Fruit fly (Drosophila melanogaster): ENCODE measurements around the gene CG34132.

CG34132 gene

dm6 chr2L:7914948-7915549 is 29.7 kb downstream of the CG34132 start (continued):
- TF ChIP-seq sima (GFP tag; optimal IDR thresholded peaks at IDR 0.05) (no peak), pfk (GFP tag; optimal IDR thresholded peaks at IDR 0.05) (no peak), NC2β (GFP tag; optimal IDR thresholded peaks at IDR 0.05) (no peak), CG11695 (GFP tag; IDR thresholded peaks at IDR 0.05) (0 out of 3 replicates have a peak, but pooled peaks have one; percentile 10), ssp (GFP tag; IDR thresholded peaks at IDR 0.05) (no peak), pan (optimal IDR thresholded peaks at IDR 0.05) (no peak), pan (GFP tag; optimal IDR thresholded peaks at IDR 0.05 in 1 of 2, IDR thresholded peaks at IDR 0.05 in 1 of 2) (peak in 1 of 2 experiments; percentile 6), HHEX (GFP tag; optimal IDR thresholded peaks at IDR 0.05) (no peak), en (GFP tag; optimal IDR thresholded peaks at IDR 0.05) (no peak), Ptx1 (GFP tag; IDR thresholded peaks at IDR 0.05) (0 out of 2 replicates have a peak, but pooled peaks have one; percentile 27), Hand (GFP tag; optimal IDR thresholded peaks at IDR 0.05) (no peak)

dm6 chr2L:7916368-7916767 is 31.1 kb downstream of the CG34132 start:
- TF ChIP-seq CG1832 (GFP tag; optimal IDR thresholded peaks at IDR 0.05) (peak; percentile 11), CTCF (GFP tag; optimal IDR thresholded peaks at IDR 0.05) (no peak), Nf-YB (GFP tag; optimal IDR thresholded peaks at IDR 0.05) (peak; percentile 26), Scr (GFP tag; IDR thresholded peaks at IDR 0.05; ENCODE audit: partially characterized antibody) (no peak), Nf-YA (GFP tag; IDR thresholded peaks at IDR 0.05) (peak; percentile 49; the same call in 1 of the 2 replicates), Kr (GFP tag; optimal IDR thresholded peaks at IDR 0.05) (no peak), CG18764 (GFP tag; optimal IDR thresholded peaks at IDR 0.05) (no peak), Hr3 (GFP tag; optimal IDR thresholded peaks at IDR 0.05) (peak; percentile 63), CG5180 (GFP tag; optimal IDR thresholded peaks at IDR 0.05) (no peak), CG10147 (GFP tag; optimal IDR thresholded peaks at IDR 0.05) (no peak), chinmo (GFP tag; IDR thresholded peaks at IDR 0.05; ENCODE audit: partially characterized antibody) (no peak), abd-A (tag; optimal IDR thresholded peaks at IDR 0.05) (no peak), insv (GFP tag; optimal IDR thresholded peaks at IDR 0.05) (no peak), CG12391 (tag; optimal IDR thresholded peaks at IDR 0.05) (peak; percentile 69), jumu (GFP tag; optimal IDR thresholded peaks at IDR 0.05) (peak; percentile 54), disco-r (GFP tag; optimal IDR thresholded peaks at IDR 0.05) (no peak), HHEX (GFP tag; optimal IDR thresholded peaks at IDR 0.05) (peak; percentile 39), H15 (GFP tag; IDR thresholded peaks at IDR 0.05) (0 out of 3 replicates have a peak, but pooled peaks have one; percentile 51), fd64A (GFP tag; optimal IDR thresholded peaks at IDR 0.05) (no peak), CG5245 (GFP tag; optimal IDR thresholded peaks at IDR 0.05) (no peak), CG16815 (GFP tag; optimal IDR thresholded peaks at IDR 0.05) (peak; percentile 46), unpg (GFP tag; optimal IDR thresholded peaks at IDR 0.05) (peak; percentile 84), CG30403 (GFP tag; optimal IDR thresholded peaks at IDR 0.05) (peak; percentile 74), CG7745 (tag; optimal IDR thresholded peaks at IDR 0.05) (no peak), Ada2b (GFP tag; IDR thresholded peaks at IDR 0.05) (peak; percentile 84), fu2 (GFP tag; optimal IDR thresholded peaks at IDR 0.05) (no peak), CG2202 (tag; optimal IDR thresholded peaks at IDR 0.05) (no peak), luna (GFP tag; optimal IDR thresholded peaks at IDR 0.05) (no peak), CG6689 (GFP tag; IDR thresholded peaks at IDR 0.05) (peak; percentile 61; the same call in 1 of the 2 replicates), ara (GFP tag; IDR thresholded peaks at IDR 0.05) (peak; percentile 52; the same call in 1 of the 2 replicates), ftz-f1 (GFP tag; optimal IDR thresholded peaks at IDR 0.05) (no peak), gsb-n (tag; optimal IDR thresholded peaks at IDR 0.05) (no peak), CG9727 (GFP tag; optimal IDR thresholded peaks at IDR 0.05) (no peak), CG10462 (GFP tag; optimal IDR thresholded peaks at IDR 0.05) (no peak), CG31441 (GFP tag; IDR thresholded peaks at IDR 0.05) (0 out of 2 replicates have a peak, but pooled peaks have one; percentile 16), Hand (GFP tag; optimal IDR thresholded peaks at IDR 0.05) (peak; percentile 66), p53 (GFP tag; optimal IDR thresholded peaks at IDR 0.05) (no peak), ewg (GFP tag; optimal IDR thresholded peaks at IDR 0.05) (peak; percentile 37), gcm (GFP tag; optimal IDR thresholded peaks at IDR 0.05) (peak; percentile 29), sqz (GFP tag; optimal IDR thresholded peaks at IDR 0.05) (no peak)

Measured in whole organism, embryonic.